Fruit fly (Drosophila melanogaster): ENCODE data around the gene gny.

dm6 chr2L:10386824-10387223, 6.9 kb downstream of the gny start:
- TF ChIP-seq lola (GFP tag; optimal IDR thresholded peaks at IDR 0.05) (no peak), h (GFP tag; optimal IDR thresholded peaks at IDR 0.05) (no peak), Mio (GFP tag; optimal IDR thresholded peaks at IDR 0.05) (no peak), foxo (GFP tag; optimal IDR thresholded peaks at IDR 0.05) (no peak), Rel (GFP tag; optimal IDR thresholded peaks at IDR 0.05) (no peak), Rel (tag; optimal IDR thresholded peaks at IDR 0.05) (no peak), fru (GFP tag; optimal IDR thresholded peaks at IDR 0.05) (no peak), brk (GFP tag; optimal IDR thresholded peaks at IDR 0.05) (no peak), ey (GFP tag; optimal IDR thresholded peaks at IDR 0.05) (no peak), Myc (optimal IDR thresholded peaks at IDR 0.05) (no peak), pan (optimal IDR thresholded peaks at IDR 0.05) (no peak), dl (GFP tag; optimal IDR thresholded peaks at IDR 0.05; ENCODE audit: insufficient read depth in 1 of 2, partially characterized antibody in 2 of 2) (no peak), dmrt93B (GFP tag; optimal IDR thresholded peaks at IDR 0.05) (no peak)

All from whole organism, wandering third instar larva.